Fruit fly (Drosophila melanogaster) whole organism, wandering third instar larva: ENCODE measurements around the gene nkd.

ENCODE experiments used
- Abd-B ChIP-seq: fragments of >200 bp; optimal IDR thresholded peaks from 2 replicates; lab custom pipeline; 2017; ENCODE audit warnings: missing biosample characterization, missing genetic modification characterization
- CG32264 ChIP-seq: fragments of 200-800 bp; sonication (Bioruptor generic); optimal IDR thresholded peaks from 2 replicates; lab custom pipeline; 2016; ENCODE audit warnings: missing biosample characterization, missing genetic modification characterization
- CrebA ChIP-seq: fragments of 200-800 bp; sonication (Bioruptor generic); optimal IDR thresholded peaks from 2 replicates; lab custom pipeline; 2016; ENCODE audit warnings: missing biosample characterization, mild to moderate bottlenecking, missing genetic modification characterization, borderline replicate concordance
- Dfd ChIP-seq: fragments of >200 bp; optimal IDR thresholded peaks from 2 replicates; lab custom pipeline; 2017; ENCODE audit warnings: missing biosample characterization, missing genetic modification characterization
- Dif ChIP-seq: fragments of 200-275, 200-300 bp; sonication (Bioruptor generic); optimal IDR thresholded peaks from 2 replicates; lab custom pipeline; 2018; ENCODE audit warnings: missing biosample characterization, missing genetic modification characterization; ENCODE audit not compliant: partially characterized antibody
- GATAd ChIP-seq: sonication (Bioruptor generic); optimal IDR thresholded peaks from 2 replicates; lab custom pipeline; 2016; ENCODE audit warnings: missing biosample characterization, missing genetic modification characterization
- HLH106 ChIP-seq: fragments of 200-800 bp; optimal IDR thresholded peaks from 3 replicates; lab custom pipeline; 2019; ENCODE audit warnings: missing biosample characterization, mild to moderate bottlenecking, missing genetic modification characterization, moderate library complexity
- Hnf4 ChIP-seq: fragments of 200-800 bp; sonication (Bioruptor generic); optimal IDR thresholded peaks from 2 replicates; lab custom pipeline; 2016; ENCODE audit warnings: missing biosample characterization, mild to moderate bottlenecking, missing genetic modification characterization
- Hr78 ChIP-seq: fragments of >200 bp; optimal IDR thresholded peaks from 2 replicates; lab custom pipeline; 2017; ENCODE audit warnings: missing biosample characterization, missing genetic modification characterization
- Hr83 ChIP-seq: fragments of 200-300 bp; sonication (Bioruptor generic); optimal IDR thresholded peaks from 2 replicates; lab custom pipeline; 2016; ENCODE audit warnings: missing biosample characterization, mild to moderate bottlenecking, missing genetic modification characterization, moderate library complexity; ENCODE audit not compliant: poor library complexity, severe bottlenecking
- Jra ChIP-seq: sonication (Bioruptor generic); optimal IDR thresholded peaks from 2 replicates; lab custom pipeline; 2016; ENCODE audit warnings: missing biosample characterization, missing genetic modification characterization
- Myc ChIP-seq: fragments of >200 bp; optimal IDR thresholded peaks from 2 replicates; lab custom pipeline; 2017
- N ChIP-seq: fragments of >200 bp; optimal IDR thresholded peaks from 2 replicates; lab custom pipeline; 2018; ENCODE audit warnings: missing biosample characterization, missing external identifiers, missing genetic modification characterization
- OdsH ChIP-seq: fragments of 200-800 bp; sonication (Bioruptor generic); optimal IDR thresholded peaks from 2 replicates; lab custom pipeline; 2016; ENCODE audit warnings: missing biosample characterization, mild to moderate bottlenecking, missing genetic modification characterization
- Rel ChIP-seq, 2 experiments: fragments of 200-800 bp; sonication (Bioruptor generic) in 1 of 2; optimal IDR thresholded peaks; 2 replicates in 1 of 2; 3 replicates in 1 of 2; lab custom pipeline; 2016 to 2019; ENCODE audit warnings: mild to moderate bottlenecking in 2 of 2, missing biosample characterization in 2 of 2, missing genetic modification characterization in 2 of 2, moderate library complexity in 1 of 2
- Sp1 ChIP-seq: fragments of 200-800 bp; sonication (Bioruptor generic); optimal IDR thresholded peaks from 3 replicates; lab custom pipeline; 2019; ENCODE audit warnings: missing biosample characterization, mild to moderate bottlenecking, missing genetic modification characterization, moderate library complexity
- Vsx2 ChIP-seq: fragments of 200-300, 225-300 bp; sonication (Bioruptor generic); optimal IDR thresholded peaks from 2 replicates; lab custom pipeline; 2018; ENCODE audit warnings: missing biosample characterization, missing genetic modification characterization; ENCODE audit not compliant: partially characterized antibody
- br ChIP-seq: fragments of 200-800 bp; sonication (Bioruptor generic); optimal IDR thresholded peaks from 2 replicates; lab custom pipeline; 2016; ENCODE audit warnings: missing biosample characterization, missing genetic modification characterization
- brk ChIP-seq: fragments of 200-800 bp; sonication (Bioruptor generic); optimal IDR thresholded peaks from 2 replicates; lab custom pipeline; 2016; ENCODE audit warnings: missing biosample characterization, mild to moderate bottlenecking, missing genetic modification characterization
- dl ChIP-seq, 2 experiments: fragments of 175-275, 200-275 bp in 1 of 2; fragments of 200-275 bp in 1 of 2; sonication (Bioruptor generic); optimal IDR thresholded peaks; lab custom pipeline; 2018; ENCODE audit warnings: mild to moderate bottlenecking in 2 of 2, missing biosample characterization in 2 of 2, missing genetic modification characterization in 2 of 2, moderate library complexity in 2 of 2; ENCODE audit not compliant: partially characterized antibody in 2 of 2, insufficient read depth in 1 of 2
- dmrt93B ChIP-seq: fragments of 200-800 bp; sonication (Bioruptor generic); optimal IDR thresholded peaks from 2 replicates; lab custom pipeline; 2018; ENCODE audit warnings: missing biosample characterization, mild to moderate bottlenecking, missing genetic modification characterization
- dsf ChIP-seq: sonication (Bioruptor generic); optimal IDR thresholded peaks from 2 replicates; lab custom pipeline; 2016; ENCODE audit warnings: missing biosample characterization, missing genetic modification characterization, borderline replicate concordance
- ey ChIP-seq: fragments of 200-800 bp; sonication (Bioruptor generic); optimal IDR thresholded peaks from 2 replicates; lab custom pipeline; 2016; ENCODE audit warnings: missing biosample characterization, missing genetic modification characterization
- foxo ChIP-seq, 2 experiments: fragments of 200-800 bp; sonication (Bioruptor generic); optimal IDR thresholded peaks; 2 replicates in 1 of 2; 3 replicates in 1 of 2; lab custom pipeline; 2016 to 2017; ENCODE audit warnings: missing biosample characterization in 2 of 2, missing genetic modification characterization in 2 of 2
- fru ChIP-seq: fragments of 200-800 bp; sonication (Bioruptor generic); optimal IDR thresholded peaks from 3 replicates; lab custom pipeline; 2016; ENCODE audit warnings: missing biosample characterization, mild to moderate bottlenecking, missing genetic modification characterization
- h ChIP-seq: fragments of 200-800 bp; sonication (Bioruptor generic); optimal IDR thresholded peaks from 3 replicates; lab custom pipeline; 2016; ENCODE audit warnings: missing biosample characterization, mild to moderate bottlenecking, missing genetic modification characterization
- lola ChIP-seq: fragments of >200 bp; optimal IDR thresholded peaks from 2 replicates; lab custom pipeline; 2017; ENCODE audit warnings: missing biosample characterization, missing genetic modification characterization
- pan ChIP-seq: fragments of >200 bp; optimal IDR thresholded peaks from 2 replicates; lab custom pipeline; 2017
- psq ChIP-seq: fragments of 200-800 bp; sonication (Bioruptor generic); optimal IDR thresholded peaks from 3 replicates; lab custom pipeline; 2017; ENCODE audit warnings: missing biosample characterization, mild to moderate bottlenecking, missing genetic modification characterization, moderate library complexity
- rgr ChIP-seq: fragments of 200-800 bp; sonication (Bioruptor generic); optimal IDR thresholded peaks from 3 replicates; lab custom pipeline; 2016; ENCODE audit warnings: missing biosample characterization, mild to moderate bottlenecking, missing genetic modification characterization
- sv ChIP-seq: fragments of 200-800 bp; sonication (Bioruptor generic); optimal IDR thresholded peaks from 3 replicates; lab custom pipeline; 2016; ENCODE audit warnings: missing biosample characterization, missing genetic modification characterization
- tai ChIP-seq: sonication (Bioruptor generic); optimal IDR thresholded peaks from 2 replicates; lab custom pipeline; 2016; ENCODE audit warnings: missing biosample characterization, missing genetic modification characterization
- usp ChIP-seq: fragments of >200 bp; optimal IDR thresholded peaks from 2 replicates; lab custom pipeline; 2017; ENCODE audit warnings: missing biosample characterization, missing genetic modification characterization
- woc ChIP-seq: sonication (Bioruptor generic); optimal IDR thresholded peaks from 2 replicates; lab custom pipeline; 2016; ENCODE audit warnings: missing biosample characterization, mild to moderate bottlenecking, missing genetic modification characterization

Gene nkd

DNA sequence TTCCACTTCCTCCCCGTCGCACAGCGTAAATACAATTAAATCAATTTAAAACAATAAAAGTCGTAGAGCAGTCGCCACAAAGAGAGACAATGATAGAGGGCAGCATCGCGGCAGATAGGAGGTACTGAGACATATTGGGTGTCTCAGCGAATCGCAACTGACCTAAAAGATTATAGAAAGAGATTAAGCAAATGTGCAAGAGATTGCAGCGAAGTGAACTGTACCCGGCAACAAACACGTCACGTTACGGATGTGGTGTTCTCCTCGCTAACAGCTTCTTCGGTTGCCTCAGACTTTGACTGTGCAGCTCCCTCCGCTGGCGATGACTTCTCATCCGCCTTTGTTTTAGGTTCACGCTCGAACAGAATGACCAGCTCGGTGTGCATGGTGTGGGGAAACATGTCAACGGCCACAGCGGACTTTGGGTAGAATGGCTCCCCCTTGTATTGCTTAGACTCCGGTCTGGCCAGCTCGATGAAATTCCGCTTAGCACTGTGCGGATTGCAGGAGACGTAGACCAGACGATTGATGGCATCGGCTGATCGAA, 46.9 kb downstream of the nkd start:
- TF ChIP-seq rgr (GFP tag; lab: Kevin White, UChicago) (no peak), Hnf4 (GFP tag; lab: Kevin White, UChicago) (peak; percentile 79), Abd-B (GFP tag; lab: Kevin White, UChicago) (no peak), psq (GFP tag; lab: Kevin White, UChicago) (peak; percentile 4), Dif (GFP tag; lab: Kevin White, UChicago) (peak; percentile 13)

DNA sequence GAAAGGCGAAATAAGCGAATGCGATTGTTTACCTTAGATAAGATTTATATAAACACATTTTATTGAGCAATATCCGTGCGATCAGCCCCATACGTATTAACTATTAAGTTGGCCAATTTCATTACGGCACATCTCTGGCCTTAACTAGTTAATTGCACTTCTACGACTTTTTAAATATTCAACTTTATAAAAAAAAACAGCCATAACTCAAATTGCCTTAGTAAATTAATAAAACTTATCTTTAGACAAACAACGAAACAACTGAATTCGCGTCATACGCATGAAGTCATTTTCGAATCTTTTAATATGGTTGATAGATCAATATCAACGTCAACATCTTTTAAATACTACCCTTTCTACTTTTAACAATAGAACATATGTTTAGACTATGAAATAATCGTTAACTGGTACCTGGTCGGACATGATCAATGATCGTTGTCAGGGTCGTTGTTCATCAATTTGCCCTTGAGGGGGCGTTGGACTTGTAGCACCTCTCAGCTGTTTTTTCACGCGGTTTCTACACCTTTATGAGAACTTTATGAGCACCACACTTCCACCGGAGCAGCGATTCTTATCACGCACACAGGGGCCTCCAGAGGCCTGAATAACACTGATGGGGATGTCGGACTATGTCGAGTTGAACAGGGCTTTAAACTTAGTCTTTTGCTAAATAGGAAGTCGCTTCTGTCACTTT, 47.5 kb downstream of the nkd start, which contains the start of gene CG18135:
Gene CG18135 (minus strand): TSS at position 694 of the 694 bp plus-strand sequence.
- TF ChIP-seq CG32264 (GFP tag; lab: Kevin White, UChicago), result no peak
- no peak for TF ChIP-seq Myc (lab: Kevin White, UChicago)
- peak; percentile 1 for TF ChIP-seq br (GFP tag; lab: Kevin White, UChicago)
- TF ChIP-seq Hr83 (GFP tag; lab: Kevin White, UChicago), result peak; percentile 25
- TF ChIP-seq, all 38 proteins: peak for 2

DNA sequence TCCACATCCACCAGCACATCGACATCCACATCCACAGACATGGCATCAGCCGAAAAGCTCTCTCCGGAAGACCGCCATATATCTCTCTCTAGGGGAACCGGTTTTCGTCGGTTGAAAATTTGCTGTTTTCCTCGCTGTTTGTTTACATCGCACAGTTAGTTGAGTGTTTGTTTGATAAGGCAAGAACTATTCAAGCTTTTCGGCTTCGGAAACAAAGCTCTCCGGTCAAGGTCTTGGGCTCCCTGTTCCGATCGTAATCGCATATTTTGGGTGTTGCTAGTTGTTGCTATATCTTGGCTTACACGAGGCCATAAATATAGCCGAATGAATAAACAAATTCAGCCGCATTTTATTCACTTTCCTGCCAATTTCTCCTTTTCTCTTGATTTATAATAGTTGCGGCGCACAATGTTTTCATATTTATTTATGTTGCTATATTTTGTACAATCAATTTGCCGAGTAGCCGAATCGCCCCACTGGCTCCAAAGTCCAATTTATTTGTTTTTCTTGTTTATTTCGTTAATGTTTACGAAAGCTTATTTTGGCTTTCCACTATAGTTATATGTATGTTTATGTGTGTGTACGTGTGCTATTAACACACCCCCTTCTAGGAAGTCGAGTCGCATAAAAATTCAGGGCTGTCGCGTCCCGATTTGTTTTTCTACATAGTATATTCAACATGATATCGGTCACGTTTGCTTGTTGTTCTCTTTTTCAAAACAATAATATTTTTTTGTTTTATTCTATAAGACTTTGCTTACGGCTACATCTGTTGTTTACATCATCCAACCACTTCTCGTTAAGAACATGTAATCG, 48.3 kb downstream of the nkd start:
- TF ChIP-seq HLH106 (tag; lab: Kevin White, UChicago), result no peak
- TF ChIP-seq Hr78 (GFP tag; lab: Kevin White, UChicago), result no peak
- peak; percentile 11 for TF ChIP-seq Hnf4 (GFP tag; lab: Kevin White, UChicago)
- peak; percentile 62 for TF ChIP-seq Rel (GFP tag; optimal IDR thresholded peaks at IDR 0.05; lab: Kevin White, UChicago)
- no peak for TF ChIP-seq Rel (tag; optimal IDR thresholded peaks at IDR 0.05; lab: Kevin White, UChicago)

dm6 chr3L:18996030-18996773, 49.0 kb downstream of the nkd start:
- no peak for TF ChIP-seq dsf (GFP tag; lab: Kevin White, UChicago)
- TF ChIP-seq Hr83 (GFP tag; lab: Kevin White, UChicago), result no peak
- TF ChIP-seq GATAd (GFP tag; lab: Kevin White, UChicago), result no peak
- TF ChIP-seq Jra, result no peak
- no peak for TF ChIP-seq Abd-B (GFP tag; lab: Kevin White, UChicago)
- TF ChIP-seq fru (GFP tag; lab: Kevin White, UChicago), result peak; percentile 41
- no peak for TF ChIP-seq Dfd (GFP tag; lab: Kevin White, UChicago)
- peak in 1 of 2 experiments; percentile 64 for TF ChIP-seq dl (GFP tag; optimal IDR thresholded peaks at IDR 0.05; lab: Kevin White, UChicago; ENCODE audit: insufficient read depth in 1 of 2, partially characterized antibody in 2 of 2)
- no peak for TF ChIP-seq tai (GFP tag; lab: Kevin White, UChicago)
- no peak for TF ChIP-seq Myc (lab: Kevin White, UChicago)
- peak; percentile 61 for TF ChIP-seq brk (GFP tag; lab: Kevin White, UChicago)
- peak; percentile 45 for TF ChIP-seq Rel (GFP tag; optimal IDR thresholded peaks at IDR 0.05; lab: Kevin White, UChicago)
- peak; percentile 81 for TF ChIP-seq Rel (tag; optimal IDR thresholded peaks at IDR 0.05; lab: Kevin White, UChicago)
- no peak for TF ChIP-seq Vsx2 (GFP tag; lab: Kevin White, UChicago)
- peak; percentile 93 for TF ChIP-seq psq (GFP tag; lab: Kevin White, UChicago)
- peak; percentile 60 for TF ChIP-seq sv
- TF ChIP-seq Hnf4 (GFP tag; lab: Kevin White, UChicago), result peak; percentile 44
- TF ChIP-seq woc, result peak; percentile 84
- peak; percentile 59 for TF ChIP-seq h (GFP tag; lab: Kevin White, UChicago)
- peak; percentile 77 for TF ChIP-seq pan (lab: Kevin White, UChicago)
- TF ChIP-seq CrebA (GFP tag; lab: Kevin White, UChicago), result peak; percentile 93
- peak; percentile 87 for TF ChIP-seq br (GFP tag; lab: Kevin White, UChicago)
- TF ChIP-seq Sp1 (GFP tag; lab: Kevin White, UChicago), result peak; percentile 43
- no peak for TF ChIP-seq CG32264 (GFP tag; lab: Kevin White, UChicago)
- peak; percentile 40 for TF ChIP-seq Dif (GFP tag; lab: Kevin White, UChicago)
- TF ChIP-seq rgr (GFP tag; lab: Kevin White, UChicago), result peak; percentile 46
- TF ChIP-seq N (GFP tag; lab: Kevin White, UChicago), result no peak
- peak; percentile 50 for TF ChIP-seq dmrt93B (GFP tag; lab: Kevin White, UChicago)
- TF ChIP-seq foxo (GFP tag; optimal IDR thresholded peaks at IDR 0.05; lab: Kevin White, UChicago), result peak in 1 of 2 experiments; percentile 73
- TF ChIP-seq ey (GFP tag; lab: Kevin White, UChicago), result peak; percentile 76
- no peak for TF ChIP-seq lola (GFP tag; lab: Kevin White, UChicago)
- TF ChIP-seq OdsH (GFP tag; lab: Kevin White, UChicago), result peak; percentile 70
- TF ChIP-seq usp (GFP tag; lab: Kevin White, UChicago), result no peak
- peak; percentile 32 for TF ChIP-seq HLH106 (tag; lab: Kevin White, UChicago)
